Worm (Caenorhabditis elegans): ENCODE data around the gene Y75B8A.23.

Y75B8A.23 gene

ce11 chrIII:12299259-12299658 is 48.8 kb downstream of the Y75B8A.23 start:
- TF ChIP-seq cog-1 (tag; optimal IDR thresholded peaks at IDR 0.05), result no peak
- TF ChIP-seq klf-2 (GFP tag; conservative IDR thresholded peaks at IDR 0.05), result no peak
- no peak for TF ChIP-seq med-1 (GFP tag; optimal IDR thresholded peaks at IDR 0.05; ENCODE audit: insufficient read depth)
- no peak for TF ChIP-seq ref-1 (GFP tag; conservative IDR thresholded peaks at IDR 0.05)
- TF ChIP-seq T22C8.4 (GFP tag; IDR thresholded peaks at IDR 0.05), result no peak
- no peak for TF ChIP-seq flt-1 (GFP tag; IDR thresholded peaks at IDR 0.05)
- no peak for TF ChIP-seq ztf-23 (GFP tag; IDR thresholded peaks at IDR 0.05)
- no peak for TF ChIP-seq ztf-29 (GFP tag; IDR thresholded peaks at IDR 0.05)
- TF ChIP-seq tab-1 (GFP tag; IDR thresholded peaks at IDR 0.05), result no peak

Measured in whole organism, midembryonic.